Worm (Caenorhabditis elegans): ENCODE measurements around the gene hmgs-1.

DNA sequence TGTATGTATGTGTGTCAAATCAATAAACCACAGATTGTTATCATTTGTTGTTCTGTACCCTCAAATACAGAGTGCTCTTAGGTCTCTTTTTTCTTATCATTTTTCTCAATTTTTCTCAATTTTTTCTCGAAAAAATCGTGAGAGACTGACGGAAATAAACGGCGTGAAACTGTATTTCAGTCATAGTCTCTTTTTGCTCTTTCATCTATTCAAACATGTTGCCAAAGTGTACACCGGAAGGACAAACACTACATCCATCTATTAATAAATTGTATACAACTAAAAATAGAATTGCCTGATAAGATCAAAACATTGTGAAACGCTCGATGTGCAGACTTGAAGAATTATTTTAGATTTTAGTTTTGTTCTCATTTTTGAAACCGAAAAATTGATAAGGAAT lies 49.9 kb downstream of the hmgs-1 start:
- TF ChIP-seq nhr-25 (tag; optimal IDR thresholded peaks at IDR 0.05) (no peak), lin-39 (tag; optimal IDR thresholded peaks at IDR 0.05) (no peak), lin-13 (GFP tag; optimal IDR thresholded peaks at IDR 0.05) (no peak), ama-1 (optimal IDR thresholded peaks at IDR 0.05) (no peak)
